Worm (Caenorhabditis elegans) whole organism, midembryonic: ENCODE measurements around the gene srv-2.
A peak's percentile ranks its signal among the peaks of the same experiment; 100 is the strongest.

Source experiments
- T22C8.4 ChIP-seq: fragments of 200-800 bp; sonication (Bioruptor generic); IDR thresholded peaks from 2 replicates; pipeline ENCODE4 v1.3.6; 2022; ENCODE audit warnings: missing genetic modification characterization, missing compliant biosample characterization
- flt-1 ChIP-seq: fragments of 200-800 bp; sonication (Bioruptor generic); IDR thresholded peaks from 2 replicates; pipeline ENCODE4 v1.3.6; 2022; ENCODE audit warnings: missing genetic modification characterization, missing compliant biosample characterization
- med-1 ChIP-seq: sonication (generic microtip); optimal IDR thresholded peaks from 2 replicates; lab custom pipeline; 2017; ENCODE audit warnings: missing genetic modification characterization, mild to moderate bottlenecking, missing compliant biosample characterization, antibody characterized with exemption, missing genetic modification reagents; ENCODE audit not compliant: insufficient read depth
- ref-1 ChIP-seq: fragments of 200-800 bp; sonication (Bioruptor generic); conservative IDR thresholded peaks from 2 replicates; pipeline ENCODE4 v1.3.6; 2022; ENCODE audit warnings: missing genetic modification reagents, missing genetic modification characterization, missing compliant biosample characterization
- ztf-29 ChIP-seq: fragments of 200-800 bp; sonication (Bioruptor generic); IDR thresholded peaks from 2 replicates; pipeline ENCODE4 v1.3.6; 2022; ENCODE audit warnings: missing genetic modification reagents, missing genetic modification characterization, missing compliant biosample characterization

DNA sequence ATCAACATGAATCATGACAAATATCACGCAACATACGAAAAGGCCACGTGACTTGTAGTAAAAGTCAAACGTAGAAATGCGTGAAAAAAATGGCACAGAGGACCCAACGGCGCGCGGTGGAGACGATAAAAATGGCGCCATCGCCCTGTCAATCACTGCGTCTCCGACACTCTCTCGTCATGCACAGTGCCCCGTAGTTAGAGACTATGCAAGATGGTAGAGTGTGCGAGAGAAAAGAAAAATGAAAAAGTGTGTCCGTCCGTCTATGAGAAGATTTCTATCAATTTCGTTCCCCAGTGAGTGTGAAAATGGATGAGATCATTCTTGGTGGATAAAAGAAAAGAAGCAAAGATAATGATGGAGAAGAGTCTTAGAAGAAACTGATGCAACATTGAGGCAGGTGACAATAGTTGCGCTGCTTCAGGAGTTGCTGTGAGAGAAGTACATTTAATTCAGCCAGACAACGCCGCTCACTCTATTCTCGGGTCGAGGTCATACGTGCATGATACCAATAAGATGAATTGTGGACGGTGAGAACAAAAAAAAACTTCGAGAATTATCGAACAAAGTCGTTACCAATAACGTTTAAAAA, 46.5 kb downstream of the srv-2 start:
- 0 out of 2 replicates have a peak, but pooled peaks have one; percentile 6 for TF ChIP-seq flt-1 (GFP tag; lab: Robert Waterston, UW)
- TF ChIP-seq ref-1 (GFP tag; lab: Robert Waterston, UW) = no peak
- TF ChIP-seq med-1 (GFP tag; lab: Kevin White, UChicago) = no peak
- no peak for TF ChIP-seq T22C8.4 (GFP tag; lab: Robert Waterston, UW)
- TF ChIP-seq ztf-29 (GFP tag; lab: Robert Waterston, UW) = no peak
